Worm (Caenorhabditis elegans): ENCODE measurements around the gene fat-4.
A peak's percentile ranks its signal among the peaks of the same experiment; 100 is the strongest.
"Not testable (repeated sequence)": the region's sequence is repeated elsewhere in the genome, so short reads cannot be mapped to it uniquely, and the experiment has no call there.

The fat-4 gene

DNA sequence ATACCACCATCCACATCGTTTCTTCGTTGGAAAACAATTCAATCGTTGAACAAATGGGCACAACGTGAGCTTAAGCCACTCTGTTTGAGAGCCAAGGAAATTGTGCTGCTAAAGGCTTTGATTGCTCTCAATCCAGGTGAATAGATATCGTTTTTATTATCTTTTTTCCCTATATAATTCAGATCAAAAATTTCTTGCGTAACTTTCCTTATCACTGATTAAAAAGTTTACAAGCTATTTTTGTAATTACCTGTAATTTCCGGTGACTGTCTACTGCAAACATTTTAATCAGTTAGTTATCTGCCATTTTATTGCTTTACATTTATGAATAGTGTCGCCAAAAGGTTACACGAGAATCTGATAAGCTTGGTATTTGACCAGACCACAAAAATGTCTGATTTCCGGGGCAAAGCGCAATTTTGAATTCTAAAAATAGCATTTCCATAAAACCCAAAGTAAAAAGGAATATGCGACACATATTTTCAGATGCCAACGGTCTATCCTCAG, 36.5 kb upstream of the fat-4 start:
- TF ChIP-seq hlh-1 (tag; optimal IDR thresholded peaks at IDR 0.05) (no peak), bed-3 (GFP tag; optimal IDR thresholded peaks at IDR 0.05) (no peak), sem-2 (GFP tag; optimal IDR thresholded peaks at IDR 0.05) (no peak)

DNA sequence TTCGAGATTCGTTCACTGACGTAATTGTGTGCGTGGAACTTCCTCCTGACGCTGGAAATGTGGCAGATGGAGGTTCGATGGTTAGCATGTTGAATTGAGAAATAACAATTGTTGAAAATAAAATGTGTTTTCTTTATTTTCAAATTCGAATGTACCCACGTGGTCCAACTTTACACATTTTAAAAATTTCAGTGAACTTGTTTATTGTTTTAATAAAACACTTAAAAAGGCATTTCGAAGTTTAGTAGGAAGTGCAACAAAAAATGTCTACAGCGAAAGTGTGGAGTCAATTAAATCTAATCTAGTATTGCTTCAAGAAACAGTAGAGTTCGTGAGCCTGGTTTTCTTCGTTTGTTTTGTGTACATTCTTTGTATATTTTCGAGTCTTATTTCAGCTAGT, 33.0 kb upstream of the fat-4 start, which contains the start of gene ssp-36:
TSS of gene ssp-36 (minus strand) at position 101 of the 400 bp plus-strand sequence.
- TF ChIP-seq flh-1 (GFP tag; optimal IDR thresholded peaks at IDR 0.05) (no peak), snpc-4 (tag; optimal IDR thresholded peaks at IDR 0.05) (no peak), unc-120 (tag; optimal IDR thresholded peaks at IDR 0.05; ENCODE audit: poor library complexity, severe bottlenecking) (no peak), lin-32 (GFP tag; optimal IDR thresholded peaks at IDR 0.05) (no peak), ham-2 (GFP tag; optimal IDR thresholded peaks at IDR 0.05) (no peak), sptf-1 (tag; optimal IDR thresholded peaks at IDR 0.05) (no peak), elt-3 (tag; optimal IDR thresholded peaks at IDR 0.05) (no peak), lsy-2 (tag; optimal IDR thresholded peaks at IDR 0.05) (no peak), tbx-8 (GFP tag; optimal IDR thresholded peaks at IDR 0.05) (no peak), nhr-76 (tag; optimal IDR thresholded peaks at IDR 0.05) (no peak)

DNA sequence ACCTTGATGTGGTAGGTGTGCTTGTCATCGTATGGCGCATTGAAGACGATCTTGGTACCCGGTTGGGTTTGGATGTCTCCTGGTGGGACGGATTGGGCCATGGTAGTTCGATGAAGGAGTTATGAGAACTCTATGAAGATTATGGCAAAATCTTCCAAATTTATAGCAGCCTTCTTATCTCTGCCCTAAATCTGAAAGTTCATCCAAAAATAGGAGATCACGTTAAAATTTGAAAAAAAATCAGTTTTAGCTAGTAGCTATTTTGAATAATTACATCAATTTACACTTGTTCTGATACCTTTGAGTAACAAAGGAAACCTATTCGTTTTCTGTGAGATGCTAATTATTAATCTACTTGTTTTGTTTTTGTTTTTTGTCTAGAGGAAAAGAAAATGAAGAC, 32.2 kb upstream of the fat-4 start, which contains the start of gene msp-79:
TSS of gene msp-79 (minus strand) at position 101 of the 400 bp plus-strand sequence.
- TF ChIP-seq lin-32 (GFP tag; optimal IDR thresholded peaks at IDR 0.05); zip-8 (tag; optimal IDR thresholded peaks at IDR 0.05); unc-120 (tag; optimal IDR thresholded peaks at IDR 0.05; ENCODE audit: poor library complexity, severe bottlenecking): not testable (repeated sequence)

DNA sequence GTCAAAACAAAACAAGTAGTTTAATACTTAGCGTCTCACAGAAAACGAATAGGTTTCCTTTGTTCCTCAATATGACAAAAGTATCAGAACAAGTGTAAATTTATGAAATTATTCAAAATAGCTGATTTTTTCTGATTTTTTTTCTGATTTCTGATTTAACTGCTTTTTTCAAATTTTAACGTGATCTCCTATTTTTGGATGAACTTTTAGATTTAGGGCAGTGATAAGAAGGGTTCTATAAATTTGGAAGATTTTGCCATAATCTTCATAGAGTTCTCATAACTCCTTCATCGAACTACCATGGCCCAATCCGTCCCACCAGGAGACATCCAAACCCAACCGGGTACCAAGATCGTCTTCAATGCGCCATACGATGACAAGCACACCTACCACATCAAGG, 29.5 kb upstream of the fat-4 start, which contains the start of gene msp-78:
TSS of gene msp-78 (plus strand) at position 301 of the 400 bp plus-strand sequence.
- TF ChIP-seq nhr-237, lsy-2, M03D4.4 (tag; optimal IDR thresholded peaks at IDR 0.05): not testable (repeated sequence)

DNA sequence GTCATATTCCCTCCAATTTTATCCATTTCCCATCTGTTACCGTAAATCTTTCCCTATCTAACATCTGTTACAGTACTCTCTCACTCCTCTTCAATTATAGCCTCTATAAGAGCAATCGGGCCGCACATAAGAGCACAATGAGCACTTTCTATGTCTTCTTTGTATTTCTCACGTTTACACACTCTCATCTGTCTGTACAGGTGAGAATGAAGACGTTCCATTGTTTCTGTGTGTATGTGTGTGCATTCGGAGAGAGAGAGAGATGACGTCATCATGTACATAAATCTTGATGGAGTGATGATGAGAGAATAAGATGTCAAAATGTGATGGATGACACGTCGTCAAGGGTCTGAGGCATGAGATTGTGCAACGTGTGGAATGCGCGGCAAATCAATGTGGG, 28.4 kb upstream of the fat-4 start:
- TF ChIP-seq cnd-1 (tag; optimal IDR thresholded peaks at IDR 0.05) (peak; percentile 80), mep-1 (tag; optimal IDR thresholded peaks at IDR 0.05) (peak; percentile 2), mab-5 (tag; optimal IDR thresholded peaks at IDR 0.05) (no peak), mls-2 (tag; optimal IDR thresholded peaks at IDR 0.05) (no peak), elt-1 (tag; optimal IDR thresholded peaks at IDR 0.05; ENCODE audit: borderline replicate concordance, insufficient read depth) (peak; percentile 68), drap-1 (GFP tag; optimal IDR thresholded peaks at IDR 0.05) (no peak), lin-32 (GFP tag; optimal IDR thresholded peaks at IDR 0.05) (peak; percentile 64), unc-62 (GFP tag; optimal IDR thresholded peaks at IDR 0.05) (peak; percentile 100), ztf-11 (tag; optimal IDR thresholded peaks at IDR 0.05) (peak; percentile 25), lsy-2 (tag; optimal IDR thresholded peaks at IDR 0.05) (peak; percentile 53), flh-1 (GFP tag; optimal IDR thresholded peaks at IDR 0.05) (no peak), nhr-2 (tag; optimal IDR thresholded peaks at IDR 0.05) (peak; percentile 95), zip-8 (tag; optimal IDR thresholded peaks at IDR 0.05) (peak; percentile 93), ceh-39 (tag; optimal IDR thresholded peaks at IDR 0.05) (peak; percentile 65), nhr-12 (tag; optimal IDR thresholded peaks at IDR 0.05) (peak; percentile 5)

DNA sequence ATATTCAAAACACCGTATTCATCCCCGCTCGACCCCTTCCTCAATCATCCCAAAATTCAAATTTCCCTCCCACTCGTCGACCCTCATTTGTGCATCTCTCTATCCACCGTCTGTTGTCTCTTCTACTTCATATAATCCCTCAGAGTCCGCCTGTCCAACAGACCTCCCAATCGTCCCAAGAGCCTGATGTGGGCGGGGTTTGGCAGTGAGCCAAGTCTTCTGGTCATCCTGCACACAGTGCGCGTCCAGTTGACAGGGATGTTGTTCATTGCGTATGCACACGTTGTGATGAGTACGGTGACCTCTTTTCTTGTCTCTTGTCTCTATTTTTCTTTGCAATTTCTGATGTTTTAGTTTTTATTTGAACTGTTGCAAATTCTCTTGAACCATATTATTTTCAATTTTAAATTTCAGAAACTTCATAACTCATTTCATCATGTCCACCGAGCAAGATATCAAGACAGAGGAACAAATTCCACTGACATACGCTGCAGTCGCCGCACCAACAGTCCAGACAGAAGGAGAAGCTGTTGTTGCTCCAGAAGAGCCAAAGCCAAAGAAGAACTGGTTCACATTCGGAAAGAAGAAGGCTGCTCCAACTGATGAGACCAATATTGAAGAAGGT, 27.0 kb upstream of the fat-4 start, which contains the start of gene cav-1:
TSS of gene cav-1 (plus strand) at position 415 of the 625 bp plus-strand sequence.
- TF ChIP-seq blmp-1 (tag; optimal IDR thresholded peaks at IDR 0.05) (no peak), tbx-8 (GFP tag; optimal IDR thresholded peaks at IDR 0.05) (no peak), sem-2 (GFP tag; optimal IDR thresholded peaks at IDR 0.05) (no peak), lin-32 (GFP tag; optimal IDR thresholded peaks at IDR 0.05) (peak; percentile 57), sptf-1 (tag; optimal IDR thresholded peaks at IDR 0.05) (no peak), ham-2 (GFP tag; optimal IDR thresholded peaks at IDR 0.05) (no peak), ceh-39 (tag; optimal IDR thresholded peaks at IDR 0.05) (peak; percentile 64), nhr-2 (tag; optimal IDR thresholded peaks at IDR 0.05) (peak; percentile 40), unc-39 (tag; optimal IDR thresholded peaks at IDR 0.05) (no peak), nhr-237 (tag; optimal IDR thresholded peaks at IDR 0.05) (no peak), hlh-1 (tag; optimal IDR thresholded peaks at IDR 0.05) (peak; percentile 72), elt-1 (tag; optimal IDR thresholded peaks at IDR 0.05; ENCODE audit: borderline replicate concordance, insufficient read depth) (no peak), flh-1 (GFP tag; optimal IDR thresholded peaks at IDR 0.05) (no peak), lsy-2 (tag; optimal IDR thresholded peaks at IDR 0.05) (peak; percentile 14), lin-13 (tag; optimal IDR thresholded peaks at IDR 0.05) (peak; percentile 10), zip-8 (tag; optimal IDR thresholded peaks at IDR 0.05) (no peak), ceh-43 (GFP tag; optimal IDR thresholded peaks at IDR 0.05) (no peak), nhr-28 (tag; optimal IDR thresholded peaks at IDR 0.05) (no peak), nhr-12 (tag; optimal IDR thresholded peaks at IDR 0.05) (no peak), ces-1 (GFP tag; optimal IDR thresholded peaks at IDR 0.05) (no peak), unc-62 (GFP tag; optimal IDR thresholded peaks at IDR 0.05) (peak; percentile 52), bed-3 (GFP tag; optimal IDR thresholded peaks at IDR 0.05) (no peak), nhr-76 (tag; optimal IDR thresholded peaks at IDR 0.05) (no peak), snpc-4 (tag; optimal IDR thresholded peaks at IDR 0.05) (no peak), M03D4.4 (tag; optimal IDR thresholded peaks at IDR 0.05) (no peak), cnd-1 (tag; optimal IDR thresholded peaks at IDR 0.05) (peak; percentile 82), elt-3 (tag; optimal IDR thresholded peaks at IDR 0.05) (no peak), pha-4 (tag; optimal IDR thresholded peaks at IDR 0.05) (no peak), unc-120 (tag; optimal IDR thresholded peaks at IDR 0.05; ENCODE audit: poor library complexity, severe bottlenecking) (no peak), ztf-11 (tag; optimal IDR thresholded peaks at IDR 0.05) (peak; percentile 65), mls-2 (tag; optimal IDR thresholded peaks at IDR 0.05) (peak; percentile 63), mep-1 (tag; optimal IDR thresholded peaks at IDR 0.05) (no peak), drap-1 (GFP tag; optimal IDR thresholded peaks at IDR 0.05) (peak; percentile 30)
